Worm (Caenorhabditis elegans) whole organism, young adult: ENCODE results near the gene str-27.

Experiments used
- B0261.1 ChIP-seq: sonication (generic microtip); optimal IDR thresholded peaks from 2 replicates; lab custom pipeline; 2016; ENCODE audit warnings: mild to moderate bottlenecking, missing genetic modification characterization, moderate library complexity, missing compliant biosample characterization
- B0336.3 ChIP-seq: fragments of 200-800 bp; sonication (Bioruptor generic); IDR thresholded peaks from 2 replicates; pipeline ENCODE4 v1.3.6; 2022; ENCODE audit warnings: missing genetic modification characterization, missing compliant biosample characterization
- C17E4.6 ChIP-seq: fragments of 200-800 bp; sonication (Bioruptor generic); IDR thresholded peaks from 2 replicates; pipeline ENCODE4 v1.3.6; 2022; ENCODE audit warnings: missing genetic modification reagents, missing genetic modification characterization, missing compliant biosample characterization
- D2030.7 ChIP-seq: fragments of 200-800 bp; sonication (Bioruptor generic); IDR thresholded peaks from 2 replicates; pipeline ENCODE4 v1.3.6; 2022; ENCODE audit warnings: missing genetic modification reagents, missing genetic modification characterization, missing compliant biosample characterization
- F37B4.10 ChIP-seq: fragments of 200-800 bp; sonication (Bioruptor generic); IDR thresholded peaks from 2 replicates; pipeline ENCODE4 v1.3.6; 2022; ENCODE audit warnings: missing genetic modification characterization, missing compliant biosample characterization
- F57A8.1 ChIP-seq: fragments of 200-800 bp; sonication (Bioruptor generic); optimal IDR thresholded peaks from 2 replicates; lab custom pipeline; 2018; ENCODE audit warnings: mild to moderate bottlenecking, missing genetic modification characterization, moderate library complexity, missing compliant biosample characterization
- K11D2.4 ChIP-seq: fragments of 200-800 bp; sonication (Bioruptor generic); IDR thresholded peaks from 2 replicates; pipeline ENCODE4 v1.3.6; 2022; ENCODE audit warnings: missing genetic modification reagents, missing genetic modification characterization, missing compliant biosample characterization
- T07F8.4 ChIP-seq: sonication (generic microtip); optimal IDR thresholded peaks from 2 replicates; lab custom pipeline; 2016; ENCODE audit warnings: mild to moderate bottlenecking, missing genetic modification characterization, moderate library complexity, missing compliant biosample characterization
- Y53F4B.3 ChIP-seq: fragments of 200-800 bp; sonication (Bioruptor generic); IDR thresholded peaks from 2 replicates; pipeline ENCODE4 v1.3.6; 2022; ENCODE audit warnings: missing genetic modification reagents, missing genetic modification characterization, missing compliant biosample characterization
- Y79H2A.3 ChIP-seq: fragments of 200-800 bp; sonication (Bioruptor generic); conservative IDR thresholded peaks from 2 replicates; pipeline ENCODE4 v1.3.6; 2022; ENCODE audit warnings: missing genetic modification reagents, missing genetic modification characterization, missing compliant biosample characterization
- ama-1 ChIP-seq, 3 experiments: fragments of 150-350 bp in 1 of 3; sonication (generic microtip) in 2 of 3; optimal IDR thresholded peaks; 2 replicates each; lab custom pipeline; 2014 to 2018; ENCODE audit warnings: missing biosample characterization in 2 of 3, missing genetic modification characterization in 2 of 3, missing genetic modification reagents in 2 of 3
- atf-7 ChIP-seq: sonication (generic microtip); optimal IDR thresholded peaks from 2 replicates; lab custom pipeline; 2017; ENCODE audit warnings: mild to moderate bottlenecking, missing genetic modification characterization, missing compliant biosample characterization
- attf-3 ChIP-seq: fragments of 200-800 bp; sonication (Bioruptor generic); conservative IDR thresholded peaks from 2 replicates; pipeline ENCODE4 v1.3.6; 2022; ENCODE audit warnings: missing genetic modification reagents, missing genetic modification characterization, missing compliant biosample characterization
- ccch-3 ChIP-seq: fragments of 200-800 bp; sonication (Bioruptor generic); optimal IDR thresholded peaks from 2 replicates; lab custom pipeline; 2018; ENCODE audit warnings: mild to moderate bottlenecking, missing genetic modification characterization, missing compliant biosample characterization
- ceh-40 ChIP-seq: fragments of 200-800 bp; sonication (Bioruptor generic); IDR thresholded peaks from 2 replicates; pipeline ENCODE4 v1.3.6; 2022; ENCODE audit warnings: missing genetic modification characterization, missing compliant biosample characterization
- ceh-91 ChIP-seq: fragments of 200-800 bp; sonication (Bioruptor generic); IDR thresholded peaks from 2 replicates; pipeline ENCODE4 v1.3.6; 2022; ENCODE audit warnings: missing genetic modification reagents, missing genetic modification characterization, missing compliant biosample characterization
- die-1 ChIP-seq: sonication (generic microtip); optimal IDR thresholded peaks from 2 replicates; lab custom pipeline; 2016; ENCODE audit warnings: missing genotype, mild to moderate bottlenecking, missing genetic modification characterization, missing compliant biosample characterization
- efl-1 ChIP-seq: fragments of 150-350 bp; optimal IDR thresholded peaks from 2 replicates; lab custom pipeline; 2014; ENCODE audit warnings: missing biosample characterization, missing genetic modification reagents, missing genetic modification characterization
- egrh-3 ChIP-seq: fragments of 200-800 bp; sonication (Bioruptor generic); IDR thresholded peaks from 2 replicates; pipeline ENCODE4 v1.3.6; 2022; ENCODE audit warnings: missing genetic modification reagents, missing genetic modification characterization, missing compliant biosample characterization
- fkh-3 ChIP-seq: sonication (generic microtip); optimal IDR thresholded peaks from 2 replicates; lab custom pipeline; 2016; ENCODE audit warnings: mild to moderate bottlenecking, missing genetic modification characterization, missing compliant biosample characterization
- gei-17 ChIP-seq: fragments of 200-800 bp; sonication (Bioruptor generic); optimal IDR thresholded peaks from 2 replicates; lab custom pipeline; 2018; ENCODE audit warnings: mild to moderate bottlenecking, missing genetic modification characterization, missing compliant biosample characterization
- hrde-1 ChIP-seq: sonication (generic microtip); optimal IDR thresholded peaks from 2 replicates; lab custom pipeline; 2016; ENCODE audit warnings: missing genetic modification characterization, mild to moderate bottlenecking, missing compliant biosample characterization, moderate library complexity, missing genotype, missing genetic modification reagents, borderline replicate concordance
- hsf-1 ChIP-seq: fragments of 200-800 bp; sonication (Bioruptor generic); IDR thresholded peaks from 2 replicates; pipeline ENCODE4 v1.3.6; 2022; ENCODE audit warnings: missing genetic modification reagents, missing genetic modification characterization, missing compliant biosample characterization
- lag-1 ChIP-seq: fragments of 200-800 bp; sonication (Bioruptor generic); IDR thresholded peaks from 2 replicates; pipeline ENCODE4 v1.3.6; 2022; ENCODE audit warnings: missing genetic modification reagents, missing genetic modification characterization, missing compliant biosample characterization
- lsl-1 ChIP-seq: fragments of 200-800 bp; sonication (Bioruptor generic); optimal IDR thresholded peaks from 2 replicates; lab custom pipeline; 2018; ENCODE audit warnings: mild to moderate bottlenecking, missing genetic modification characterization, moderate library complexity, missing compliant biosample characterization
- mcd-1 ChIP-seq: fragments of 200-800 bp; sonication (Bioruptor generic); IDR thresholded peaks from 2 replicates; pipeline ENCODE4 v1.3.6; 2022; ENCODE audit warnings: missing genetic modification reagents, missing genetic modification characterization, missing compliant biosample characterization
- pbrm-1 ChIP-seq: fragments of 200-800 bp; sonication (Bioruptor generic); IDR thresholded peaks from 2 replicates; pipeline ENCODE4 v1.3.6; 2022; ENCODE audit warnings: missing genetic modification reagents, missing genetic modification characterization, missing compliant biosample characterization
- rec-8 ChIP-seq, 2 experiments: sonication (generic microtip); optimal IDR thresholded peaks; 2 replicates each; lab custom pipeline; 2016; ENCODE audit warnings: mild to moderate bottlenecking in 2 of 2, missing genetic modification characterization in 2 of 2, missing genetic modification reagents in 2 of 2, missing genotype in 2 of 2, missing biosample characterization in 1 of 2, missing compliant biosample characterization in 1 of 2, moderate library complexity in 1 of 2
- sea-2 ChIP-seq: fragments of 200-800 bp; sonication (Bioruptor generic); IDR thresholded peaks from 2 replicates; pipeline ENCODE4 v1.3.6; 2022; ENCODE audit warnings: missing genetic modification characterization, missing compliant biosample characterization
- snpc-4 ChIP-seq, 5 experiments: fragments of 150-350 bp in 1 of 5; sonication (generic microtip) in 4 of 5; optimal IDR thresholded peaks; 2 replicates each; lab custom pipeline; 2014 to 2018; ENCODE audit warnings: missing genetic modification characterization in 5 of 5, missing biosample characterization in 3 of 5, antibody characterized with exemption in 2 of 5, mild to moderate bottlenecking in 2 of 5, missing compliant biosample characterization in 2 of 5, missing genotype in 2 of 5, moderate library complexity in 2 of 5, missing genetic modification reagents in 1 of 5
- tbx-9 ChIP-seq: sonication (generic microtip); optimal IDR thresholded peaks from 2 replicates; lab custom pipeline; 2016; ENCODE audit warnings: borderline replicate concordance, missing genetic modification characterization, inconsistent platforms, missing compliant biosample characterization
- ztf-25 ChIP-seq: fragments of 200-800 bp; sonication (Bioruptor generic); IDR thresholded peaks from 2 replicates; pipeline ENCODE4 v1.3.6; 2022; ENCODE audit warnings: missing genetic modification reagents, missing genetic modification characterization, missing compliant biosample characterization

The str-27 gene

DNA sequence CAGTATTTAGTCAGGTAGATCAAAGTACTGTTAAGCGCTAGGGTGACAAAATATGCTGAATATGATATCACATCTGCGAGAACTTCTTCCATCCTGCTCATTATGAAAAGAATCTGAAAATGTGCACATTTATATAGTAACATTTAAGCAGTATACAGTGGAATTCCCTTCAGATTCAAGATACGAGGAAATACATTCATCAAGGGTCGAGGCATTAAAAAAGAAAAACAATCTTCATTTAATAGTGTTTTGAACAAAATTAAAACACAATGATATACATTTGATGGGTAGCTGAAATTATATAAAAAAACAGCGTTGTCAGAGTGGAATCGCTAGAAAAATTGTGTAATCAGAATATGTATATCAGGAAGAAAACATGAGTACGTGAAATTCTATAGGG, at the start of gene str-27:
str-27 (minus strand) TSS at position 101 of the 400 bp plus-strand sequence.
- TF ChIP-seq ama-1 (optimal IDR thresholded peaks at IDR 0.05; lab: Kevin White, UChicago) (no peak), ama-1 (GFP tag; optimal IDR thresholded peaks at IDR 0.05; lab: Kevin White, UChicago) (no peak), B0336.3 (GFP tag; lab: Robert Waterston, UW) (no peak), sea-2 (GFP tag; lab: Robert Waterston, UW) (no peak), C17E4.6 (no peak), gei-17 (GFP tag; lab: Kevin White, UChicago) (no peak), snpc-4 (GFP tag; optimal IDR thresholded peaks at IDR 0.05; lab: Kevin White, UChicago) (no peak), snpc-4 (tag; optimal IDR thresholded peaks at IDR 0.05; lab: Kevin White, UChicago) (no peak), Y53F4B.3 (no peak), D2030.7 (GFP tag; lab: Robert Waterston, UW) (no peak), die-1 (tag; lab: Kevin White, UChicago) (no peak), pbrm-1 (GFP tag; lab: Robert Waterston, UW) (no peak), rec-8 (tag; optimal IDR thresholded peaks at IDR 0.05; lab: Kevin White, UChicago) (no peak), F57A8.1 (GFP tag; lab: Kevin White, UChicago) (no peak)

DNA sequence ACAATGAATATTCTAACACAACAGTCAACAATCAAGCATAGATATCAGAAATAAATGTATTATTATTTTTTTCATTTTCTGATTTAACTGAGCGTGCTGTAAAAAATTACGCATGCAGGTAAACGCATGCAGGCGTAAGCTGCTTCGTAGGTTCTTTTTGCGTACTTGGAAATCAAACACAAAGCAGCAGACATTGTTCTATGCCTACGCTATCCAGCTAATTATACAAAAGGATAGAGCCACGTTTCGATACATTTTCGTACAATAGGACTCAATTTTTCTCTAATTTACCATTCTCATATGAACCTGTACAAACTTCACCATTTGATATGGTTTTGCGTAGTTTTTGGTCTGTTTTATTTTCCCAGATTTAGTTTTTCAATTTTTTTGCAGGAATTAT, 46.9 kb upstream of the str-27 start, which contains the start of gene T26E4.3:
T26E4.3 (plus strand) TSS at position 301 of the 400 bp plus-strand sequence.
- TF ChIP-seq tbx-9 (tag; lab: Kevin White, UChicago) (no peak), ccch-3 (no peak), ceh-40 (GFP tag; lab: Robert Waterston, UW) (no peak), mcd-1 (GFP tag; lab: Robert Waterston, UW) (no peak), hsf-1 (GFP tag; lab: Robert Waterston, UW) (no peak), attf-3 (GFP tag; lab: Robert Waterston, UW) (no peak), ceh-91 (GFP tag; lab: Robert Waterston, UW) (no peak), hrde-1 (no peak), D2030.7 (GFP tag; lab: Robert Waterston, UW) (no peak), egrh-3 (GFP tag; lab: Robert Waterston, UW) (no peak), B0261.1 (tag; lab: Kevin White, UChicago) (no peak)
- TF ChIP-seq, all 124 proteins: peak for 0

DNA sequence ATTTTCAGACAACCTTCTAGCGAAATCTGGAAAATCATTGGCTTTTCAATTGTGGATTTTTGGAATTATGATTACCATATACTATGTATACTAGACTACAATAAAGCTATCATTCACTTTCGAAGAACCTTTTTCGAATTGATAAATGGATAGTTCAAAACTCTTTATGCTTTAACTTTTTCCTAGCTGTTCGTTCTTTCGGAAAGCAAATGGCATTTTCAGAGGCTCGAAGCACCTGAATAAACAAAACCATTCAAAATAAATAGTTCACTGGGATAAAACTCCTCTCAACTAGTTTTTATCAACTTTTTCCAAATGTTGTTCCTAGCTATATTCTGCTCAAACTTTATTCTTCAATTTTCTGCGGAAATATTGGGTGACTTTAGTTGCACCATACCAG, 45.5 kb upstream of the str-27 start, which contains the start of gene T26E4.2:
T26E4.2 (plus strand) TSS at position 301 of the 400 bp plus-strand sequence.
- TF ChIP-seq ztf-25 (GFP tag; lab: Robert Waterston, UW) (no peak), efl-1 (GFP tag; lab: Kevin White, UChicago) (no peak), Y79H2A.3 (GFP tag; lab: Robert Waterston, UW) (no peak), atf-7 (tag; lab: Kevin White, UChicago) (no peak), lag-1 (GFP tag; lab: Robert Waterston, UW) (no peak), D2030.7 (GFP tag; lab: Robert Waterston, UW) (no peak), F37B4.10 (GFP tag; lab: Robert Waterston, UW) (no peak), lsl-1 (GFP tag; lab: Kevin White, UChicago) (no peak), fkh-3 (tag; lab: Kevin White, UChicago) (no peak), pbrm-1 (GFP tag; lab: Robert Waterston, UW) (no peak), K11D2.4 (GFP tag; lab: Robert Waterston, UW) (no peak), T07F8.4 (tag; lab: Kevin White, UChicago) (no peak)
- TF ChIP-seq, all 124 proteins: peak for 0
